Worm (Caenorhabditis elegans) whole organism, L4 larva: Measurements from ENCODE around the gene ssna-1.

Experiments
- R02D3.7 ChIP-seq: fragments of 150-350 bp; sonication (generic microtip); optimal IDR thresholded peaks from 3 replicates; lab custom pipeline; 2014; ENCODE audit warnings: missing biosample characterization, missing genetic modification characterization
- ZK337.2 ChIP-seq: fragments of 200-800 bp; sonication (Bioruptor generic); IDR thresholded peaks from 2 replicates; pipeline ENCODE4 v1.3.6; 2022; ENCODE audit warnings: missing genetic modification reagents, missing genetic modification characterization, missing compliant biosample characterization
- ZK546.5 ChIP-seq, 2 experiments: sonication (generic microtip); optimal IDR thresholded peaks; 2 replicates each; lab custom pipeline; 2017; ENCODE audit warnings: missing biosample characterization in 2 of 2, missing genetic modification characterization in 2 of 2
- dpl-1 ChIP-seq: fragments of 150-350 bp; optimal IDR thresholded peaks from 2 replicates; lab custom pipeline; 2014; ENCODE audit warnings: missing biosample characterization, missing genetic modification reagents, missing genetic modification characterization
- jun-1 ChIP-seq: fragments of 150-350 bp; optimal IDR thresholded peaks from 2 replicates; lab custom pipeline; 2014; ENCODE audit warnings: missing biosample characterization, missing genetic modification reagents, missing genetic modification characterization
- nhr-10 ChIP-seq: fragments of 150-350 bp; optimal IDR thresholded peaks from 2 replicates; lab custom pipeline; 2014; ENCODE audit warnings: missing biosample characterization, missing genetic modification characterization
- nhr-102 ChIP-seq: sonication (generic microtip); optimal IDR thresholded peaks from 2 replicates; lab custom pipeline; 2016; ENCODE audit warnings: mild to moderate bottlenecking, missing genetic modification characterization, moderate library complexity, missing compliant biosample characterization
- tag-97 ChIP-seq: fragments of 200-800 bp; sonication (Bioruptor generic); IDR thresholded peaks from 2 replicates; pipeline ENCODE4 v1.3.6; 2022; ENCODE audit warnings: missing genetic modification characterization, missing compliant biosample characterization
- tra-1 ChIP-seq: fragments of 200-800 bp; sonication (Bioruptor generic); IDR thresholded peaks from 2 replicates; pipeline ENCODE4 v1.3.6; 2022; ENCODE audit warnings: missing genetic modification reagents, missing genetic modification characterization, missing compliant biosample characterization

ce11 chrIV:377791-378190 is 10.1 kb upstream of the ssna-1 start:
- TF ChIP-seq nhr-10 (tag; lab: Kevin White, UChicago) (no peak), tag-97 (GFP tag; lab: Robert Waterston, UW) (no peak), ZK546.5 (tag; optimal IDR thresholded peaks at IDR 0.05; lab: Kevin White, UChicago) (no peak), ZK337.2 (GFP tag; lab: Robert Waterston, UW) (no peak), tra-1 (GFP tag; lab: Robert Waterston, UW) (no peak), dpl-1 (GFP tag; lab: Kevin White, UChicago) (no peak), nhr-102 (tag; lab: Kevin White, UChicago) (no peak), jun-1 (tag; lab: Kevin White, UChicago) (no peak), R02D3.7 (tag; lab: Kevin White, UChicago) (no peak)
